Fruit fly (Drosophila melanogaster) whole organism, wandering third instar larva: ENCODE results near the gene eya.

Experiments used
- Abd-B ChIP-seq: fragments of >200 bp; optimal IDR thresholded peaks from 2 replicates; lab custom pipeline; 2017; ENCODE audit warnings: missing biosample characterization, missing genetic modification characterization
- CG32264 ChIP-seq: fragments of 200-800 bp; sonication (Bioruptor generic); optimal IDR thresholded peaks from 2 replicates; lab custom pipeline; 2016; ENCODE audit warnings: missing biosample characterization, missing genetic modification characterization
- CG9705 ChIP-seq: fragments of 200-800 bp; sonication (Bioruptor generic); optimal IDR thresholded peaks from 2 replicates; lab custom pipeline; 2018; ENCODE audit warnings: missing biosample characterization, mild to moderate bottlenecking, missing genetic modification characterization
- CrebA ChIP-seq: fragments of 200-800 bp; sonication (Bioruptor generic); optimal IDR thresholded peaks from 2 replicates; lab custom pipeline; 2016; ENCODE audit warnings: missing biosample characterization, mild to moderate bottlenecking, missing genetic modification characterization, borderline replicate concordance
- Dfd ChIP-seq: fragments of >200 bp; optimal IDR thresholded peaks from 2 replicates; lab custom pipeline; 2017; ENCODE audit warnings: missing biosample characterization, missing genetic modification characterization
- Dif ChIP-seq: fragments of 200-275, 200-300 bp; sonication (Bioruptor generic); optimal IDR thresholded peaks from 2 replicates; lab custom pipeline; 2018; ENCODE audit warnings: missing biosample characterization, missing genetic modification characterization; ENCODE audit not compliant: partially characterized antibody
- GATAd ChIP-seq: sonication (Bioruptor generic); optimal IDR thresholded peaks from 2 replicates; lab custom pipeline; 2016; ENCODE audit warnings: missing biosample characterization, missing genetic modification characterization
- HLH106 ChIP-seq: fragments of 200-800 bp; optimal IDR thresholded peaks from 3 replicates; lab custom pipeline; 2019; ENCODE audit warnings: missing biosample characterization, mild to moderate bottlenecking, missing genetic modification characterization, moderate library complexity
- Hnf4 ChIP-seq: fragments of 200-800 bp; sonication (Bioruptor generic); optimal IDR thresholded peaks from 2 replicates; lab custom pipeline; 2016; ENCODE audit warnings: missing biosample characterization, mild to moderate bottlenecking, missing genetic modification characterization
- Hr78 ChIP-seq: fragments of >200 bp; optimal IDR thresholded peaks from 2 replicates; lab custom pipeline; 2017; ENCODE audit warnings: missing biosample characterization, missing genetic modification characterization
- Hr83 ChIP-seq: fragments of 200-300 bp; sonication (Bioruptor generic); optimal IDR thresholded peaks from 2 replicates; lab custom pipeline; 2016; ENCODE audit warnings: missing biosample characterization, mild to moderate bottlenecking, missing genetic modification characterization, moderate library complexity; ENCODE audit not compliant: poor library complexity, severe bottlenecking
- Jra ChIP-seq: sonication (Bioruptor generic); optimal IDR thresholded peaks from 2 replicates; lab custom pipeline; 2016; ENCODE audit warnings: missing biosample characterization, missing genetic modification characterization
- Mio ChIP-seq: sonication (Bioruptor generic); optimal IDR thresholded peaks from 2 replicates; lab custom pipeline; 2016; ENCODE audit warnings: missing biosample characterization, missing genetic modification characterization
- Myc ChIP-seq: fragments of >200 bp; optimal IDR thresholded peaks from 2 replicates; lab custom pipeline; 2017
- N ChIP-seq: fragments of >200 bp; optimal IDR thresholded peaks from 2 replicates; lab custom pipeline; 2018; ENCODE audit warnings: missing biosample characterization, missing external identifiers, missing genetic modification characterization
- OdsH ChIP-seq: fragments of 200-800 bp; sonication (Bioruptor generic); optimal IDR thresholded peaks from 2 replicates; lab custom pipeline; 2016; ENCODE audit warnings: missing biosample characterization, mild to moderate bottlenecking, missing genetic modification characterization
- Rel ChIP-seq, 2 experiments: fragments of 200-800 bp; sonication (Bioruptor generic) in 1 of 2; optimal IDR thresholded peaks; 2 replicates in 1 of 2; 3 replicates in 1 of 2; lab custom pipeline; 2016 to 2019; ENCODE audit warnings: mild to moderate bottlenecking in 2 of 2, missing biosample characterization in 2 of 2, missing genetic modification characterization in 2 of 2, moderate library complexity in 1 of 2
- Sp1 ChIP-seq: fragments of 200-800 bp; sonication (Bioruptor generic); optimal IDR thresholded peaks from 3 replicates; lab custom pipeline; 2019; ENCODE audit warnings: missing biosample characterization, mild to moderate bottlenecking, missing genetic modification characterization, moderate library complexity
- Vsx2 ChIP-seq: fragments of 200-300, 225-300 bp; sonication (Bioruptor generic); optimal IDR thresholded peaks from 2 replicates; lab custom pipeline; 2018; ENCODE audit warnings: missing biosample characterization, missing genetic modification characterization; ENCODE audit not compliant: partially characterized antibody
- br ChIP-seq: fragments of 200-800 bp; sonication (Bioruptor generic); optimal IDR thresholded peaks from 2 replicates; lab custom pipeline; 2016; ENCODE audit warnings: missing biosample characterization, missing genetic modification characterization
- brk ChIP-seq: fragments of 200-800 bp; sonication (Bioruptor generic); optimal IDR thresholded peaks from 2 replicates; lab custom pipeline; 2016; ENCODE audit warnings: missing biosample characterization, mild to moderate bottlenecking, missing genetic modification characterization
- dl ChIP-seq, 2 experiments: fragments of 175-275, 200-275 bp in 1 of 2; fragments of 200-275 bp in 1 of 2; sonication (Bioruptor generic); optimal IDR thresholded peaks; lab custom pipeline; 2018; ENCODE audit warnings: mild to moderate bottlenecking in 2 of 2, missing biosample characterization in 2 of 2, missing genetic modification characterization in 2 of 2, moderate library complexity in 2 of 2; ENCODE audit not compliant: partially characterized antibody in 2 of 2, insufficient read depth in 1 of 2
- dmrt93B ChIP-seq: fragments of 200-800 bp; sonication (Bioruptor generic); optimal IDR thresholded peaks from 2 replicates; lab custom pipeline; 2018; ENCODE audit warnings: missing biosample characterization, mild to moderate bottlenecking, missing genetic modification characterization
- dsf ChIP-seq: sonication (Bioruptor generic); optimal IDR thresholded peaks from 2 replicates; lab custom pipeline; 2016; ENCODE audit warnings: missing biosample characterization, missing genetic modification characterization, borderline replicate concordance
- ey ChIP-seq: fragments of 200-800 bp; sonication (Bioruptor generic); optimal IDR thresholded peaks from 2 replicates; lab custom pipeline; 2016; ENCODE audit warnings: missing biosample characterization, missing genetic modification characterization
- foxo ChIP-seq, 2 experiments: fragments of 200-800 bp; sonication (Bioruptor generic); optimal IDR thresholded peaks; 2 replicates in 1 of 2; 3 replicates in 1 of 2; lab custom pipeline; 2016 to 2017; ENCODE audit warnings: missing biosample characterization in 2 of 2, missing genetic modification characterization in 2 of 2
- fru ChIP-seq: fragments of 200-800 bp; sonication (Bioruptor generic); optimal IDR thresholded peaks from 3 replicates; lab custom pipeline; 2016; ENCODE audit warnings: missing biosample characterization, mild to moderate bottlenecking, missing genetic modification characterization
- h ChIP-seq: fragments of 200-800 bp; sonication (Bioruptor generic); optimal IDR thresholded peaks from 3 replicates; lab custom pipeline; 2016; ENCODE audit warnings: missing biosample characterization, mild to moderate bottlenecking, missing genetic modification characterization
- jim ChIP-seq: fragments of 175-275, 200-325 bp; sonication (Bioruptor generic); optimal IDR thresholded peaks from 2 replicates; lab custom pipeline; 2016; ENCODE audit warnings: missing biosample characterization, mild to moderate bottlenecking, missing genetic modification characterization
- lola ChIP-seq: fragments of >200 bp; optimal IDR thresholded peaks from 2 replicates; lab custom pipeline; 2017; ENCODE audit warnings: missing biosample characterization, missing genetic modification characterization
- pan ChIP-seq: fragments of >200 bp; optimal IDR thresholded peaks from 2 replicates; lab custom pipeline; 2017
- psq ChIP-seq: fragments of 200-800 bp; sonication (Bioruptor generic); optimal IDR thresholded peaks from 3 replicates; lab custom pipeline; 2017; ENCODE audit warnings: missing biosample characterization, mild to moderate bottlenecking, missing genetic modification characterization, moderate library complexity
- rgr ChIP-seq: fragments of 200-800 bp; sonication (Bioruptor generic); optimal IDR thresholded peaks from 3 replicates; lab custom pipeline; 2016; ENCODE audit warnings: missing biosample characterization, mild to moderate bottlenecking, missing genetic modification characterization
- sage ChIP-seq: fragments of 200-800 bp; sonication (Bioruptor generic); optimal IDR thresholded peaks from 2 replicates; lab custom pipeline; 2016; ENCODE audit warnings: missing biosample characterization, mild to moderate bottlenecking, missing genetic modification characterization
- sv ChIP-seq: fragments of 200-800 bp; sonication (Bioruptor generic); optimal IDR thresholded peaks from 3 replicates; lab custom pipeline; 2016; ENCODE audit warnings: missing biosample characterization, missing genetic modification characterization
- tai ChIP-seq: sonication (Bioruptor generic); optimal IDR thresholded peaks from 2 replicates; lab custom pipeline; 2016; ENCODE audit warnings: missing biosample characterization, missing genetic modification characterization
- usp ChIP-seq: fragments of >200 bp; optimal IDR thresholded peaks from 2 replicates; lab custom pipeline; 2017; ENCODE audit warnings: missing biosample characterization, missing genetic modification characterization
- woc ChIP-seq: sonication (Bioruptor generic); optimal IDR thresholded peaks from 2 replicates; lab custom pipeline; 2016; ENCODE audit warnings: missing biosample characterization, mild to moderate bottlenecking, missing genetic modification characterization

The eya gene

dm6 chr2L:6490783-6491249 is 56.0 kb downstream of the eya start, which contains the start of the genes Phf5a and CG31638 (continued):
- TF ChIP-seq sv (GFP tag; lab: Kevin White, UChicago) (peak; percentile 67), OdsH (GFP tag; lab: Kevin White, UChicago) (peak; percentile 92), Mio (GFP tag; lab: Kevin White, UChicago) (peak; percentile 7), CG32264 (GFP tag; lab: Kevin White, UChicago) (no peak), Sp1 (GFP tag; lab: Kevin White, UChicago) (peak; percentile 93), foxo (GFP tag; optimal IDR thresholded peaks at IDR 0.05; lab: Kevin White, UChicago) (peak in 1 of 2 experiments; percentile 70), pan (lab: Kevin White, UChicago) (no peak), Jra (GFP tag; lab: Kevin White, UChicago) (peak; percentile 79), fru (GFP tag; lab: Kevin White, UChicago) (no peak), jim (GFP tag; lab: Kevin White, UChicago) (no peak), Abd-B (GFP tag; lab: Kevin White, UChicago) (no peak)
- TF ChIP-seq, all 38 proteins: peak for 17

- TF ChIP-seq foxo (GFP tag; optimal IDR thresholded peaks at IDR 0.05; lab: Kevin White, UChicago) (peak in 1 of 2 experiments; percentile 47), Hnf4 (GFP tag; lab: Kevin White, UChicago) (peak; percentile 83), OdsH (GFP tag; lab: Kevin White, UChicago) (peak; percentile 55), Hr78 (GFP tag; lab: Kevin White, UChicago) (no peak), HLH106 (tag; lab: Kevin White, UChicago) (peak; percentile 51), lola (GFP tag; lab: Kevin White, UChicago) (no peak), Dif (no peak), Dfd (no peak), CG32264 (GFP tag; lab: Kevin White, UChicago) (no peak), GATAd (GFP tag; lab: Kevin White, UChicago) (no peak), Myc (lab: Kevin White, UChicago) (no peak), sv (GFP tag; lab: Kevin White, UChicago) (peak; percentile 40), pan (lab: Kevin White, UChicago) (no peak), tai (GFP tag; lab: Kevin White, UChicago) (no peak), ey (GFP tag; lab: Kevin White, UChicago) (peak; percentile 48), Mio (GFP tag; lab: Kevin White, UChicago) (no peak), br (GFP tag; lab: Kevin White, UChicago) (peak; percentile 28), usp (GFP tag; lab: Kevin White, UChicago) (no peak), psq (GFP tag; lab: Kevin White, UChicago) (peak; percentile 36), N (GFP tag; lab: Kevin White, UChicago) (no peak), Vsx2 (GFP tag; lab: Kevin White, UChicago) (no peak), dl (GFP tag; optimal IDR thresholded peaks at IDR 0.05; lab: Kevin White, UChicago; ENCODE audit: insufficient read depth in 1 of 2, partially characterized antibody in 2 of 2) (no peak), woc (GFP tag; lab: Kevin White, UChicago) (no peak), Abd-B (GFP tag; lab: Kevin White, UChicago) (no peak), dmrt93B (GFP tag; lab: Kevin White, UChicago) (no peak), fru (GFP tag; lab: Kevin White, UChicago) (no peak), Rel (GFP tag; optimal IDR thresholded peaks at IDR 0.05; lab: Kevin White, UChicago) (no peak), Rel (tag; optimal IDR thresholded peaks at IDR 0.05; lab: Kevin White, UChicago) (peak; percentile 67), sage (GFP tag; lab: Kevin White, UChicago) (no peak), CG9705 (GFP tag; lab: Kevin White, UChicago) (peak; percentile 28), h (peak; percentile 68), brk (GFP tag; lab: Kevin White, UChicago) (no peak), rgr (GFP tag; lab: Kevin White, UChicago) (peak; percentile 51), CrebA (GFP tag; lab: Kevin White, UChicago) (no peak), Jra (GFP tag; lab: Kevin White, UChicago) (peak; percentile 75), Sp1 (GFP tag; lab: Kevin White, UChicago) (peak; percentile 41), dsf (GFP tag; lab: Kevin White, UChicago) (peak; percentile 49), Hr83 (GFP tag; lab: Kevin White, UChicago) (peak; percentile 75), jim (GFP tag; lab: Kevin White, UChicago) (no peak)
Observed at dm6 chr2L:6488676-6489140, 58.1 kb downstream of the eya start, which contains the start of the genes KFase and epsilonCOP. Gene KFase, minus strand, starts transcription at chr2L:6488756. Gene epsilonCOP, plus strand, starts transcription at chr2L:6489090.
